Worm (Caenorhabditis elegans) whole organism, L2 larva: ENCODE data around the gene sprr-3.

Experiments used
- R02D3.7 ChIP-seq: fragments of 150-350 bp; optimal IDR thresholded peaks from 2 replicates; lab custom pipeline; 2014; ENCODE audit warnings: missing biosample characterization, missing genetic modification characterization
- egl-27 ChIP-seq: sonication (generic microtip); optimal IDR thresholded peaks from 3 replicates; lab custom pipeline; 2017; ENCODE audit warnings: missing biosample characterization, missing genetic modification reagents, missing genetic modification characterization
- fos-1 ChIP-seq: fragments of 150-350 bp; optimal IDR thresholded peaks from 2 replicates; lab custom pipeline; 2014; ENCODE audit warnings: missing biosample characterization, missing genetic modification characterization
- mbf-1 ChIP-seq: sonication (generic microtip); optimal IDR thresholded peaks from 2 replicates; lab custom pipeline; 2017; ENCODE audit warnings: missing biosample characterization, missing genetic modification characterization
- mdl-1 ChIP-seq, 2 experiments: fragments of 150-350 bp in 1 of 2; sonication (generic microtip) in 1 of 2; optimal IDR thresholded peaks; 2 replicates each; lab custom pipeline; 2017; ENCODE audit warnings: missing biosample characterization in 2 of 2, missing genetic modification characterization in 2 of 2
- nhr-23 ChIP-seq: fragments of 150-350 bp; optimal IDR thresholded peaks from 2 replicates; lab custom pipeline; 2014; ENCODE audit warnings: missing biosample characterization, missing genetic modification reagents, missing genetic modification characterization
- nhr-25 ChIP-seq: fragments of 150-350 bp; sonication (generic microtip); optimal IDR thresholded peaks from 3 replicates; lab custom pipeline; 2014; ENCODE audit warnings: missing biosample characterization, missing genetic modification characterization
- sem-4 ChIP-seq: fragments of 150-350 bp; optimal IDR thresholded peaks from 2 replicates; lab custom pipeline; 2014; ENCODE audit warnings: missing biosample characterization, missing genetic modification reagents, missing genetic modification characterization
- unc-62 ChIP-seq: fragments of 150-350 bp; optimal IDR thresholded peaks from 2 replicates; lab custom pipeline; 2014; ENCODE audit warnings: missing biosample characterization, missing genetic modification reagents, missing genetic modification characterization

ce11 chrIV:2549542-2549941, 7.4 kb downstream of the sprr-3 start:
- TF ChIP-seq nhr-25 (tag; lab: Kevin White, UChicago) (no peak), sem-4 (tag; lab: Kevin White, UChicago) (no peak), nhr-23 (no peak), R02D3.7 (tag; lab: Kevin White, UChicago) (no peak), mdl-1 (tag; optimal IDR thresholded peaks at IDR 0.05; lab: Kevin White, UChicago) (no peak), unc-62 (no peak), mbf-1 (tag; lab: Kevin White, UChicago) (no peak), fos-1 (tag; lab: Kevin White, UChicago) (no peak), egl-27 (tag; lab: Kevin White, UChicago) (no peak)
